Fruit fly (Drosophila melanogaster): ENCODE measurements around the gene Cyp9f3.
A peak's percentile ranks its signal among the peaks of the same experiment; 100 is the strongest.

The Cyp9f3 gene

dm6 chr3R:12369135-12369792 lies 29.5 kb downstream of the Cyp9f3 start, which contains the start of gene GstD1:
TSS of gene GstD1 (minus strand) at chr3R:12369268.
- TF ChIP-seq CG7045 (GFP tag; optimal IDR thresholded peaks at IDR 0.05) (peak; percentile 60), CG11617 (GFP tag; optimal IDR thresholded peaks at IDR 0.05) (peak; percentile 69), CG12768 (GFP tag; optimal IDR thresholded peaks at IDR 0.05) (peak; percentile 92), CG33017 (tag; optimal IDR thresholded peaks at IDR 0.05) (peak; percentile 23), tj (GFP tag; optimal IDR thresholded peaks at IDR 0.05) (peak; percentile 67), Crg-1 (GFP tag; optimal IDR thresholded peaks at IDR 0.05) (no peak), Hr96 (GFP tag; optimal IDR thresholded peaks at IDR 0.05) (peak; percentile 48), CG5204 (GFP tag; optimal IDR thresholded peaks at IDR 0.05) (peak; percentile 54), cic (GFP tag; optimal IDR thresholded peaks at IDR 0.05) (peak; percentile 97), Clk (GFP tag; optimal IDR thresholded peaks at IDR 0.05) (peak; percentile 92), cnc (optimal IDR thresholded peaks at IDR 0.05) (peak in 1 of 2 experiments; percentile 85), ovo (GFP tag; optimal IDR thresholded peaks at IDR 0.05) (peak; percentile 89), Mnt (GFP tag; optimal IDR thresholded peaks at IDR 0.05) (peak; percentile 90), CG7101 (tag; optimal IDR thresholded peaks at IDR 0.05) (peak; percentile 56), kay (GFP tag; ENCODE audit: borderline replicate concordance) (peak; percentile 97), toe (GFP tag; optimal IDR thresholded peaks at IDR 0.05) (peak; percentile 81), CG1620 (GFP tag; optimal IDR thresholded peaks at IDR 0.05) (peak; percentile 69), bab1 (GFP tag; optimal IDR thresholded peaks at IDR 0.05) (peak; percentile 80), CG14711 (tag; optimal IDR thresholded peaks at IDR 0.05) (peak; percentile 13), pad (GFP tag; optimal IDR thresholded peaks at IDR 0.05) (peak; percentile 49)

- no peak for TF ChIP-seq ovo (GFP tag; optimal IDR thresholded peaks at IDR 0.05)
- no peak for TF ChIP-seq cic (GFP tag; optimal IDR thresholded peaks at IDR 0.05)
- no peak for TF ChIP-seq Hr96 (GFP tag; optimal IDR thresholded peaks at IDR 0.05)
- TF ChIP-seq CG11617 (GFP tag; optimal IDR thresholded peaks at IDR 0.05): no peak
- TF ChIP-seq pad (GFP tag; optimal IDR thresholded peaks at IDR 0.05): no peak
- no peak for TF ChIP-seq Crg-1 (GFP tag; optimal IDR thresholded peaks at IDR 0.05)
- no peak for TF ChIP-seq CG12768 (GFP tag; optimal IDR thresholded peaks at IDR 0.05)
- TF ChIP-seq CG5204 (GFP tag; optimal IDR thresholded peaks at IDR 0.05): no peak
- TF ChIP-seq Clk (GFP tag; optimal IDR thresholded peaks at IDR 0.05): no peak
- TF ChIP-seq CG1620 (GFP tag; optimal IDR thresholded peaks at IDR 0.05): no peak
- no peak for TF ChIP-seq kay (GFP tag; ENCODE audit: borderline replicate concordance)
- no peak for TF ChIP-seq CG7045 (GFP tag; optimal IDR thresholded peaks at IDR 0.05)
Measured at dm6 chr3R:12367464-12367863, 31.3 kb downstream of the Cyp9f3 start, which contains the start of gene GstD9. TSS of gene GstD9 (minus strand) at chr3R:12367564.

- peak; percentile 8 for TF ChIP-seq kay (GFP tag; ENCODE audit: borderline replicate concordance)
- TF ChIP-seq CG33017 (tag; optimal IDR thresholded peaks at IDR 0.05): no peak
- no peak for TF ChIP-seq CG11617 (GFP tag; optimal IDR thresholded peaks at IDR 0.05)
- no peak for TF ChIP-seq CG12768 (GFP tag; optimal IDR thresholded peaks at IDR 0.05)
- TF ChIP-seq cic (GFP tag; optimal IDR thresholded peaks at IDR 0.05): peak; percentile 26
Measured at dm6 chr3R:12365887-12366286, 32.8 kb downstream of the Cyp9f3 start.

- TF ChIP-seq cic (GFP tag; optimal IDR thresholded peaks at IDR 0.05) (no peak), tj (GFP tag; optimal IDR thresholded peaks at IDR 0.05) (no peak), CG7101 (tag; optimal IDR thresholded peaks at IDR 0.05) (no peak), cnc (optimal IDR thresholded peaks at IDR 0.05) (no peak), Hr96 (GFP tag; optimal IDR thresholded peaks at IDR 0.05) (no peak), CG1620 (GFP tag; optimal IDR thresholded peaks at IDR 0.05) (no peak), CG11617 (GFP tag; optimal IDR thresholded peaks at IDR 0.05) (no peak), Clk (GFP tag; optimal IDR thresholded peaks at IDR 0.05) (no peak), CG14711 (tag; optimal IDR thresholded peaks at IDR 0.05) (no peak), pad (GFP tag; optimal IDR thresholded peaks at IDR 0.05) (no peak), Mnt (GFP tag; optimal IDR thresholded peaks at IDR 0.05) (no peak), Crg-1 (GFP tag; optimal IDR thresholded peaks at IDR 0.05) (no peak), toe (GFP tag; optimal IDR thresholded peaks at IDR 0.05) (no peak), bab1 (GFP tag; optimal IDR thresholded peaks at IDR 0.05) (no peak), CG7045 (GFP tag; optimal IDR thresholded peaks at IDR 0.05) (no peak)
Measured at dm6 chr3R:12365264-12365840, 33.4 kb downstream of the Cyp9f3 start, which contains the start of gene GstD10. TSS of gene GstD10 (minus strand) at chr3R:12365735.

dm6 chr3R:12364580-12364979 lies 34.1 kb downstream of the Cyp9f3 start, which contains the start of gene Tim17a1:
TSS of gene Tim17a1 (minus strand) at chr3R:12364680.
- no peak for TF ChIP-seq Mnt (GFP tag; optimal IDR thresholded peaks at IDR 0.05)
- TF ChIP-seq toe (GFP tag; optimal IDR thresholded peaks at IDR 0.05): no peak
- TF ChIP-seq CG5204 (GFP tag; optimal IDR thresholded peaks at IDR 0.05): no peak
- no peak for TF ChIP-seq pad (GFP tag; optimal IDR thresholded peaks at IDR 0.05)
- no peak for TF ChIP-seq CG11617 (GFP tag; optimal IDR thresholded peaks at IDR 0.05)
- TF ChIP-seq Clk (GFP tag; optimal IDR thresholded peaks at IDR 0.05): no peak
- no peak for TF ChIP-seq CG12768 (GFP tag; optimal IDR thresholded peaks at IDR 0.05)
- TF ChIP-seq cic (GFP tag; optimal IDR thresholded peaks at IDR 0.05): no peak
- TF ChIP-seq Crg-1 (GFP tag; optimal IDR thresholded peaks at IDR 0.05): no peak
- TF ChIP-seq CG33017 (tag; optimal IDR thresholded peaks at IDR 0.05): no peak
- no peak for TF ChIP-seq ovo (GFP tag; optimal IDR thresholded peaks at IDR 0.05)
- TF ChIP-seq bab1 (GFP tag; optimal IDR thresholded peaks at IDR 0.05): no peak
- no peak for TF ChIP-seq CG14711 (tag; optimal IDR thresholded peaks at IDR 0.05)
- no peak for TF ChIP-seq Hr96 (GFP tag; optimal IDR thresholded peaks at IDR 0.05)

- TF ChIP-seq Hr96 (GFP tag; optimal IDR thresholded peaks at IDR 0.05): no peak
- TF ChIP-seq bab1 (GFP tag; optimal IDR thresholded peaks at IDR 0.05): peak; percentile 16
Measured at dm6 chr3R:12363544-12363943, 35.2 kb downstream of the Cyp9f3 start.
